Worm (Caenorhabditis elegans): ENCODE measurements around the gene fbxb-72.

fbxb-72 gene

DNA sequence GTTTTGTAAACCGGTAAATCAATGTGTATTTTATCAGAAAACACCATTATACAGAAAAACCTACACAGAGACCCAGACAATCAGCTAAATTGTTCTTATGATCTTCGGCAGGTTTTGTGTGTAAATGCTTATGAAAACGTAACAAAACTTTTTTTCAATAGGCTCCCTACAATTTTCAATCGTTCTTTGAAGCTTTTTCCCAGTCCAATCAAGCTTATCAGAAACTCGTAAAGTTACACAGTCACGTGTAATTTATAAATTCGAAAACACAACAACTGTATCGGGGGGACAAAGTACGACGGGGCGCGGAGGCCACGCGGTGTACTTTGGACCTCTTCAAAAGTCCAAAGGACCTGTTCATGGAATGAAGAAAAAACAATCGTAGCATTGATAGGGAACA lies 6.5 kb upstream of the fbxb-72 start (continued):
- TF ChIP-seq ceh-62 (tag; optimal IDR thresholded peaks at IDR 0.05), result no peak
- TF ChIP-seq dpl-1 (GFP tag; optimal IDR thresholded peaks at IDR 0.05), result no peak
- no peak for TF ChIP-seq snpc-1.2 (GFP tag; IDR thresholded peaks at IDR 0.05)
- no peak for TF ChIP-seq lin-29 (GFP tag; IDR thresholded peaks at IDR 0.05)
- peak; percentile 4 for TF ChIP-seq lin-13 (GFP tag; optimal IDR thresholded peaks at IDR 0.05)
- TF ChIP-seq nhr-6 (tag; optimal IDR thresholded peaks at IDR 0.05), result no peak
- no peak for TF ChIP-seq ztf-7 (tag; optimal IDR thresholded peaks at IDR 0.05)
- TF ChIP-seq ztf-11 (tag; optimal IDR thresholded peaks at IDR 0.05), result no peak
- no peak for TF ChIP-seq daf-19 (GFP tag; conservative IDR thresholded peaks at IDR 0.05)
- peak; percentile 93 for TF ChIP-seq php-3 (GFP tag; IDR thresholded peaks at IDR 0.05)
- TF ChIP-seq nhr-76 (tag; optimal IDR thresholded peaks at IDR 0.05), result no peak
- peak in 1 of 2 experiments; percentile 52 for TF ChIP-seq daf-16 (GFP tag; optimal IDR thresholded peaks at IDR 0.05)
- TF ChIP-seq daf-16 (tag; optimal IDR thresholded peaks at IDR 0.05), result peak; percentile 94
- no peak for TF ChIP-seq ZK337.2 (GFP tag; IDR thresholded peaks at IDR 0.05)
- no peak for TF ChIP-seq tag-97 (GFP tag; IDR thresholded peaks at IDR 0.05)
- peak; percentile 61 for TF ChIP-seq nhr-10 (tag; optimal IDR thresholded peaks at IDR 0.05)
- TF ChIP-seq lin-1 (GFP tag; IDR thresholded peaks at IDR 0.05), result 0 out of 2 replicates have a peak, but pooled peaks have one; percentile 31
- TF ChIP-seq ama-1 (optimal IDR thresholded peaks at IDR 0.05), result peak; percentile 64
- TF ChIP-seq snpc-4 (tag; optimal IDR thresholded peaks at IDR 0.05), result no peak
- TF ChIP-seq dmd-9 (GFP tag; IDR thresholded peaks at IDR 0.05), result no peak
- TF ChIP-seq skn-1 (tag; optimal IDR thresholded peaks at IDR 0.05), result no peak
- TF ChIP-seq F10B5.3 (tag; optimal IDR thresholded peaks at IDR 0.05), result no peak
- TF ChIP-seq Y5F2A.4 (GFP tag; optimal IDR thresholded peaks at IDR 0.05), result no peak
- TF ChIP-seq tra-1 (GFP tag; IDR thresholded peaks at IDR 0.05), result no peak
- TF ChIP-seq lim-7 (GFP tag; IDR thresholded peaks at IDR 0.05), result 0 out of 2 replicates have a peak, but pooled peaks have one; percentile 29
- TF ChIP-seq nhr-11 (tag; optimal IDR thresholded peaks at IDR 0.05), result no peak
- no peak for TF ChIP-seq vab-7 (GFP tag; IDR thresholded peaks at IDR 0.05)
- 0 out of 2 replicates have a peak, but pooled peaks have one; percentile 11 for TF ChIP-seq pha-4 (GFP tag; IDR thresholded peaks at IDR 0.05)
- TF ChIP-seq pha-4 (tag; optimal IDR thresholded peaks at IDR 0.05), result no peak
- TF ChIP-seq lin-38 (GFP tag; IDR thresholded peaks at IDR 0.05), result peak; percentile 34; the same call in 1 of the 2 replicates
- TF ChIP-seq dmd-8 (GFP tag; IDR thresholded peaks at IDR 0.05), result no peak
- TF ChIP-seq nhr-48 (tag; optimal IDR thresholded peaks at IDR 0.05), result peak; percentile 79
- TF ChIP-seq ceh-44 (GFP tag; IDR thresholded peaks at IDR 0.05), result no peak
- TF ChIP-seq lir-3 (tag; optimal IDR thresholded peaks at IDR 0.05), result no peak
- peak; percentile 2 for TF ChIP-seq gei-8 (GFP tag; optimal IDR thresholded peaks at IDR 0.05)
- TF ChIP-seq aly-2 (tag; optimal IDR thresholded peaks at IDR 0.05), result no peak
- TF ChIP-seq cey-2 (tag; optimal IDR thresholded peaks at IDR 0.05; ENCODE audit: borderline replicate concordance, insufficient read depth), result peak; percentile 38
- no peak for TF ChIP-seq nhr-25 (tag; optimal IDR thresholded peaks at IDR 0.05; ENCODE audit: borderline replicate concordance, insufficient read depth)
- no peak for TF ChIP-seq fkh-10 (GFP tag; optimal IDR thresholded peaks at IDR 0.05)
- no peak for TF ChIP-seq zip-11 (GFP tag; IDR thresholded peaks at IDR 0.05)
- TF ChIP-seq sdz-12 (GFP tag; optimal IDR thresholded peaks at IDR 0.05), result no peak
- peak; percentile 92 for TF ChIP-seq hlh-11 (tag; optimal IDR thresholded peaks at IDR 0.05)
- no peak for TF ChIP-seq lin-39 (tag; optimal IDR thresholded peaks at IDR 0.05)
- no peak for TF ChIP-seq F37D6.2 (tag; optimal IDR thresholded peaks at IDR 0.05)
- TF ChIP-seq nhr-111 (GFP tag; optimal IDR thresholded peaks at IDR 0.05), result no peak
- TF ChIP-seq T20F7.1 (GFP tag; optimal IDR thresholded peaks at IDR 0.05), result no peak
- TF ChIP-seq set-16 (GFP tag; IDR thresholded peaks at IDR 0.05), result no peak
- peak in 1 of 2 experiments; percentile 60 for TF ChIP-seq unc-62 (GFP tag; optimal IDR thresholded peaks at IDR 0.05 in 1 of 2)
- TF ChIP-seq unc-62 (tag; optimal IDR thresholded peaks at IDR 0.05), result no peak
- 0 out of 2 replicates have a peak, but pooled peaks have one; percentile 49 for TF ChIP-seq Y105C5A.15 (GFP tag; IDR thresholded peaks at IDR 0.05)
- peak; percentile 13 for TF ChIP-seq rbr-2 (tag; optimal IDR thresholded peaks at IDR 0.05)
- no peak for TF ChIP-seq F49E8.2 (tag; optimal IDR thresholded peaks at IDR 0.05; ENCODE audit: borderline replicate concordance)
- no peak for TF ChIP-seq F44E2.7 (GFP tag; IDR thresholded peaks at IDR 0.05)

All from whole organism, L4 larva.